Fruit fly (Drosophila melanogaster): ENCODE data around the gene lz.
A peak's percentile ranks its signal among the peaks of the same experiment; 100 is the strongest.

DNA sequence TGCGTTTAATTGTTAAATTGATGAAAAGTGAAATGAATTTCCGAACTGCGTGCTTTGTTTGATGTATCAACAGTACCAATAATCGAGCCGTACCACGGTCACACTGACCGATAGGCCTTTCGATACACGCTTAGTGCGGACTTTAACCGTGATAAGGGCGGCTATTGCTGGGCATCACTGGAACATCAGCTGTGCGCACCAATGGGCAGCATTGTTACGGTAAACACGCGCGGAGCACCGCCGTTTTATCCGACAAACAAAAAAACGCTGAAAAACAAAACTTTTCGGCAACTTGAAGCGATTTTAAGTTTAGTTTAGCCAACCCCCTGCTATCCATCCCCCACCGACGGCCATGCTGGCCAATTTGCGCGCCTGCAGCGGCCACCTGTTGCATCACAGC is 34.7 kb downstream of the lz start, which contains the start of the genes c12.1 and c12.2:
- no peak for TF ChIP-seq CG8478 (optimal IDR thresholded peaks at IDR 0.05)
- peak; percentile 35 to 54 for TF ChIP-seq CTCF (optimal IDR thresholded peaks at IDR 0.05)

All from S2 (cell line).